Worm (Caenorhabditis elegans): ENCODE measurements around the gene anmt-2.

Gene anmt-2

ce11 chrIII:6166634-6167033 lies 9.1 kb upstream of the anmt-2 start:
- no peak for TF ChIP-seq ref-1 (GFP tag; conservative IDR thresholded peaks at IDR 0.05)
- no peak for TF ChIP-seq ztf-29 (GFP tag; IDR thresholded peaks at IDR 0.05)
- no peak for TF ChIP-seq klf-2 (GFP tag; conservative IDR thresholded peaks at IDR 0.05)
- TF ChIP-seq cog-1 (tag; optimal IDR thresholded peaks at IDR 0.05): no peak
- no peak for TF ChIP-seq ztf-23 (GFP tag; IDR thresholded peaks at IDR 0.05)
- no peak for TF ChIP-seq flt-1 (GFP tag; IDR thresholded peaks at IDR 0.05)
- no peak for TF ChIP-seq tab-1 (GFP tag; IDR thresholded peaks at IDR 0.05)
- TF ChIP-seq T22C8.4 (GFP tag; IDR thresholded peaks at IDR 0.05): no peak
- no peak for TF ChIP-seq med-1 (GFP tag; optimal IDR thresholded peaks at IDR 0.05; ENCODE audit: insufficient read depth)

- TF ChIP-seq flt-1 (GFP tag; IDR thresholded peaks at IDR 0.05) (no peak), ref-1 (GFP tag; conservative IDR thresholded peaks at IDR 0.05) (no peak), ztf-23 (GFP tag; IDR thresholded peaks at IDR 0.05) (no peak), klf-2 (GFP tag; conservative IDR thresholded peaks at IDR 0.05) (no peak), cog-1 (tag; optimal IDR thresholded peaks at IDR 0.05) (no peak), T22C8.4 (GFP tag; IDR thresholded peaks at IDR 0.05) (no peak), med-1 (GFP tag; optimal IDR thresholded peaks at IDR 0.05; ENCODE audit: insufficient read depth) (no peak), ztf-29 (GFP tag; IDR thresholded peaks at IDR 0.05) (no peak), tab-1 (GFP tag; IDR thresholded peaks at IDR 0.05) (no peak)
Observed at ce11 chrIII:6165240-6165639, 7.7 kb upstream of the anmt-2 start.

ce11 chrIII:6164253-6164971 lies 6.9 kb upstream of the anmt-2 start, which contains the start of gene F42A10.9:
Gene F42A10.9, plus strand, starts transcription at chrIII:6164573.
- TF ChIP-seq ref-1 (GFP tag; conservative IDR thresholded peaks at IDR 0.05): no peak
- 0 out of 2 replicates have a peak, but pooled peaks have one; percentile 16 for TF ChIP-seq T22C8.4 (GFP tag; IDR thresholded peaks at IDR 0.05)
- no peak for TF ChIP-seq flt-1 (GFP tag; IDR thresholded peaks at IDR 0.05)
- no peak for TF ChIP-seq ztf-29 (GFP tag; IDR thresholded peaks at IDR 0.05)
- no peak for TF ChIP-seq med-1 (GFP tag; optimal IDR thresholded peaks at IDR 0.05; ENCODE audit: insufficient read depth)
- TF ChIP-seq ztf-23 (GFP tag; IDR thresholded peaks at IDR 0.05): no peak

- TF ChIP-seq ztf-23 (GFP tag; IDR thresholded peaks at IDR 0.05): no peak
- TF ChIP-seq cog-1 (tag; optimal IDR thresholded peaks at IDR 0.05): no peak
- TF ChIP-seq med-1 (GFP tag; optimal IDR thresholded peaks at IDR 0.05; ENCODE audit: insufficient read depth): no peak
- no peak for TF ChIP-seq flt-1 (GFP tag; IDR thresholded peaks at IDR 0.05)
- TF ChIP-seq tab-1 (GFP tag; IDR thresholded peaks at IDR 0.05): no peak
- TF ChIP-seq T22C8.4 (GFP tag; IDR thresholded peaks at IDR 0.05): no peak
- no peak for TF ChIP-seq klf-2 (GFP tag; conservative IDR thresholded peaks at IDR 0.05)
- no peak for TF ChIP-seq ref-1 (GFP tag; conservative IDR thresholded peaks at IDR 0.05)
- TF ChIP-seq ztf-29 (GFP tag; IDR thresholded peaks at IDR 0.05): no peak
Observed at ce11 chrIII:6163381-6163780, 5.8 kb upstream of the anmt-2 start.

ce11 chrIII:6158642-6159475 lies 1.3 kb upstream of the anmt-2 start, which contains the start of gene nfm-1:
Gene nfm-1, plus strand, starts transcription at chrIII:6159453.
- TF ChIP-seq klf-2 (GFP tag; conservative IDR thresholded peaks at IDR 0.05) (peak; percentile 88), tab-1 (GFP tag; IDR thresholded peaks at IDR 0.05) (peak; percentile 93), ref-1 (GFP tag; conservative IDR thresholded peaks at IDR 0.05) (peak; percentile 89), flt-1 (GFP tag; IDR thresholded peaks at IDR 0.05) (peak; percentile 96), cog-1 (tag; optimal IDR thresholded peaks at IDR 0.05) (peak; percentile 89), ztf-29 (GFP tag; IDR thresholded peaks at IDR 0.05) (peak; percentile 95), T22C8.4 (GFP tag; IDR thresholded peaks at IDR 0.05) (peak; percentile 90), ztf-23 (GFP tag; IDR thresholded peaks at IDR 0.05) (peak; percentile 95), med-1 (GFP tag; optimal IDR thresholded peaks at IDR 0.05; ENCODE audit: insufficient read depth) (peak; percentile 60)

- TF ChIP-seq tab-1 (GFP tag; IDR thresholded peaks at IDR 0.05) (no peak), flt-1 (GFP tag; IDR thresholded peaks at IDR 0.05) (no peak), ztf-23 (GFP tag; IDR thresholded peaks at IDR 0.05) (no peak), klf-2 (GFP tag; conservative IDR thresholded peaks at IDR 0.05) (no peak), med-1 (GFP tag; optimal IDR thresholded peaks at IDR 0.05; ENCODE audit: insufficient read depth) (no peak), ref-1 (GFP tag; conservative IDR thresholded peaks at IDR 0.05) (no peak), T22C8.4 (GFP tag; IDR thresholded peaks at IDR 0.05) (no peak), ztf-29 (GFP tag; IDR thresholded peaks at IDR 0.05) (no peak), cog-1 (tag; optimal IDR thresholded peaks at IDR 0.05) (no peak)
Observed at ce11 chrIII:6155787-6156186, 1.8 kb downstream of the anmt-2 start.

- TF ChIP-seq ztf-23 (GFP tag; IDR thresholded peaks at IDR 0.05) (no peak), flt-1 (GFP tag; IDR thresholded peaks at IDR 0.05) (no peak), klf-2 (GFP tag; conservative IDR thresholded peaks at IDR 0.05) (no peak), ref-1 (GFP tag; conservative IDR thresholded peaks at IDR 0.05) (no peak), cog-1 (tag; optimal IDR thresholded peaks at IDR 0.05) (no peak), ztf-29 (GFP tag; IDR thresholded peaks at IDR 0.05) (no peak), tab-1 (GFP tag; IDR thresholded peaks at IDR 0.05) (no peak), T22C8.4 (GFP tag; IDR thresholded peaks at IDR 0.05) (no peak), med-1 (GFP tag; optimal IDR thresholded peaks at IDR 0.05; ENCODE audit: insufficient read depth) (no peak)
Observed at ce11 chrIII:6154586-6154985, 3.0 kb downstream of the anmt-2 start.

- TF ChIP-seq ztf-23 (GFP tag; IDR thresholded peaks at IDR 0.05): no peak
- TF ChIP-seq ztf-29 (GFP tag; IDR thresholded peaks at IDR 0.05): no peak
- no peak for TF ChIP-seq med-1 (GFP tag; optimal IDR thresholded peaks at IDR 0.05; ENCODE audit: insufficient read depth)
- TF ChIP-seq flt-1 (GFP tag; IDR thresholded peaks at IDR 0.05): no peak
- no peak for TF ChIP-seq T22C8.4 (GFP tag; IDR thresholded peaks at IDR 0.05)
- TF ChIP-seq cog-1 (tag; optimal IDR thresholded peaks at IDR 0.05): no peak
- no peak for TF ChIP-seq klf-2 (GFP tag; conservative IDR thresholded peaks at IDR 0.05)
Observed at ce11 chrIII:6149467-6150072, 8.0 kb downstream of the anmt-2 start, which contains the start of the genes wht-7 and Y42G9A.1. Gene wht-7, minus strand, starts transcription at chrIII:6149597. Gene Y42G9A.1, plus strand, starts transcription at chrIII:6149961.

Measured in whole organism, midembryonic.